Worm (Caenorhabditis elegans): ENCODE measurements around the gene pud-4.
A peak's percentile ranks its signal among the peaks of the same experiment; 100 is the strongest.
"Not testable (repeated sequence)": the region's sequence is repeated elsewhere in the genome, so short reads cannot be mapped to it uniquely, and the experiment has no call there.

Gene pud-4

ce11 chrV:2306383-2306782 lies 20.1 kb upstream of the pud-4 start:
- TF ChIP-seq ZK337.2 (GFP tag; IDR thresholded peaks at IDR 0.05) (no peak), tra-1 (GFP tag; IDR thresholded peaks at IDR 0.05) (no peak), aha-1 (tag) (peak; percentile 83)

- TF ChIP-seq hlh-11 (tag; optimal IDR thresholded peaks at IDR 0.05) (peak; percentile 79), dmd-6 (GFP tag; IDR thresholded peaks at IDR 0.05) (peak; percentile 99), nhr-41 (GFP tag; IDR thresholded peaks at IDR 0.05) (no peak), lin-1 (GFP tag; IDR thresholded peaks at IDR 0.05) (peak; percentile 73), zag-1 (tag; optimal IDR thresholded peaks at IDR 0.05) (no peak), nhr-77 (tag; optimal IDR thresholded peaks at IDR 0.05) (peak; percentile 89), unc-62 (GFP tag; optimal IDR thresholded peaks at IDR 0.05 in 1 of 2) (peak in 1 of 2 experiments; percentile 22), unc-62 (tag; optimal IDR thresholded peaks at IDR 0.05) (no peak), tra-1 (GFP tag; IDR thresholded peaks at IDR 0.05) (peak; percentile 87), nhr-48 (tag; optimal IDR thresholded peaks at IDR 0.05) (peak; percentile 62), pqm-1 (tag; optimal IDR thresholded peaks at IDR 0.05) (peak; percentile 94), php-3 (GFP tag; IDR thresholded peaks at IDR 0.05) (0 out of 2 replicates have a peak, but pooled peaks have one; percentile 20), mxl-3 (GFP tag; optimal IDR thresholded peaks at IDR 0.05) (peak; percentile 15), nhr-28 (tag; optimal IDR thresholded peaks at IDR 0.05) (peak; percentile 81), ZK546.5 (tag; optimal IDR thresholded peaks at IDR 0.05) (no peak), dve-1 (tag; optimal IDR thresholded peaks at IDR 0.05; ENCODE audit: insufficient read depth) (peak; percentile 86), daf-16 (GFP tag; optimal IDR thresholded peaks at IDR 0.05) (no peak), daf-16 (tag; optimal IDR thresholded peaks at IDR 0.05) (peak; percentile 84), mep-1 (tag; optimal IDR thresholded peaks at IDR 0.05) (no peak)
Observed at ce11 chrV:2308246-2308645, 18.2 kb upstream of the pud-4 start.

ce11 chrV:2321001-2321400 lies 5.5 kb upstream of the pud-4 start, which contains the start of gene Y19D10B.6:
Y19D10B.6 (minus strand) TSS chrV:2321101.
- not testable (repeated sequence) for TF ChIP-seq hlh-30 (tag; optimal IDR thresholded peaks at IDR 0.05; ENCODE audit: insufficient read depth); egl-43 (GFP tag; IDR thresholded peaks at IDR 0.05); Y5F2A.4 (GFP tag; optimal IDR thresholded peaks at IDR 0.05)

- TF ChIP-seq nhr-25 (tag; optimal IDR thresholded peaks at IDR 0.05; ENCODE audit: borderline replicate concordance, insufficient read depth); ZK337.2 (GFP tag; IDR thresholded peaks at IDR 0.05); lir-3 (tag; optimal IDR thresholded peaks at IDR 0.05): not testable (repeated sequence)
Observed at ce11 chrV:2322466-2322865, 4.0 kb upstream of the pud-4 start, which contains the start of gene pud-1.2. pud-1.2 (minus strand) TSS chrV:2322566.

ce11 chrV:2324260-2324659 lies 2.2 kb upstream of the pud-4 start:
- peak; percentile 92 for TF ChIP-seq dmd-6 (GFP tag; IDR thresholded peaks at IDR 0.05)
- TF ChIP-seq nhr-11 (tag; optimal IDR thresholded peaks at IDR 0.05): no peak
- no peak for TF ChIP-seq D1046.2 (GFP tag; IDR thresholded peaks at IDR 0.05)
- TF ChIP-seq tag-97 (GFP tag; IDR thresholded peaks at IDR 0.05): no peak
- no peak for TF ChIP-seq nhr-42 (GFP tag; IDR thresholded peaks at IDR 0.05)
- TF ChIP-seq mdt-29 (GFP tag; IDR thresholded peaks at IDR 0.05): no peak
- TF ChIP-seq mxl-3 (GFP tag; optimal IDR thresholded peaks at IDR 0.05): no peak
- TF ChIP-seq php-3 (GFP tag; IDR thresholded peaks at IDR 0.05): peak; percentile 87
- peak; percentile 57 for TF ChIP-seq nhr-102 (tag; optimal IDR thresholded peaks at IDR 0.05)
- no peak for TF ChIP-seq Y75B8A.6 (GFP tag; IDR thresholded peaks at IDR 0.05)
- TF ChIP-seq dve-1 (tag; optimal IDR thresholded peaks at IDR 0.05; ENCODE audit: insufficient read depth): peak; percentile 88
- no peak for TF ChIP-seq F26F4.8 (GFP tag; conservative IDR thresholded peaks at IDR 0.05)
- TF ChIP-seq ztf-7 (tag; optimal IDR thresholded peaks at IDR 0.05): no peak
- no peak for TF ChIP-seq zip-11 (GFP tag; IDR thresholded peaks at IDR 0.05)
- no peak for TF ChIP-seq F49E8.2 (tag; optimal IDR thresholded peaks at IDR 0.05; ENCODE audit: borderline replicate concordance)
- TF ChIP-seq F44E2.7 (GFP tag; IDR thresholded peaks at IDR 0.05): no peak
- no peak for TF ChIP-seq hif-1 (tag; optimal IDR thresholded peaks at IDR 0.05)
- TF ChIP-seq egl-43 (GFP tag; IDR thresholded peaks at IDR 0.05): no peak
- TF ChIP-seq tra-1 (GFP tag; IDR thresholded peaks at IDR 0.05): peak; percentile 38; the same call in 1 of the 2 replicates
- TF ChIP-seq mes-2 (tag; optimal IDR thresholded peaks at IDR 0.05; ENCODE audit: poor library complexity, severe bottlenecking): no peak
- no peak for TF ChIP-seq set-16 (GFP tag; IDR thresholded peaks at IDR 0.05)
- no peak for TF ChIP-seq zag-1 (tag; optimal IDR thresholded peaks at IDR 0.05)
- TF ChIP-seq fos-1 (tag; optimal IDR thresholded peaks at IDR 0.05): no peak
- no peak for TF ChIP-seq F10B5.3 (tag; optimal IDR thresholded peaks at IDR 0.05)
- TF ChIP-seq ceh-44 (GFP tag; IDR thresholded peaks at IDR 0.05): no peak

Measured in whole organism, L4 larva.